Fruit fly (Drosophila melanogaster): ENCODE data around the gene NUCB1.

NUCB1 gene

DNA sequence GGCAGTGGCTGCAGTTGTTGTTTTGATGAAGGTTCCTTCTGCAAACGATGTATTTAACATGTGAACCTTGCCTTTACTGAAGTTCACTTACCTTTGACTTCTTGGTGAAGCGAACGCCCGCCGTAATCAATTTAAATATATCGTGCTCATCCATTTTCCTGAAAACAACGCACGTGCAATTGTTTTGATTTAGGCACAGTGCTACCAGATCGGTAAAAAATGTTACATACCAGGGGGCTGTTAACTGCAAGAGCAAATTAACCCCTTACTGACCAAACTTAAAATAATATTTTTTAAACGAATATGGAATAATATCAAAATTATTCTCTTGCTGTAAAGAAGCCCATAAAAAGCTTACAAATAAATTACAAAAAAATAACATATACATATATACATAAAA, 2.4 kb upstream of the NUCB1 start, which contains the start of gene ais (continued):
- TF ChIP-seq Camta (GFP tag; optimal IDR thresholded peaks at IDR 0.05) = no peak
- TF ChIP-seq Bdp1 (GFP tag; optimal IDR thresholded peaks at IDR 0.05) = no peak
- no peak for TF ChIP-seq HLH4C (GFP tag; IDR thresholded peaks at IDR 0.05; ENCODE audit: partially characterized antibody)
- no peak for TF ChIP-seq GATAe (GFP tag; conservative IDR thresholded peaks at IDR 0.05)
- TF ChIP-seq Sry-δ (GFP tag; optimal IDR thresholded peaks at IDR 0.05) = no peak
- TF ChIP-seq Dek (tag; optimal IDR thresholded peaks at IDR 0.05) = no peak
- peak; percentile 81 for TF ChIP-seq cwo (GFP tag; optimal IDR thresholded peaks at IDR 0.05)
- TF ChIP-seq vnd (GFP tag; IDR thresholded peaks at IDR 0.05; ENCODE audit: partially characterized antibody) = no peak
- TF ChIP-seq CG9215 (GFP tag; IDR thresholded peaks at IDR 0.05) = no peak
- no peak for TF ChIP-seq fru (optimal IDR thresholded peaks at IDR 0.05)
- no peak for TF ChIP-seq slou (GFP tag; optimal IDR thresholded peaks at IDR 0.05)
- no peak for TF ChIP-seq CG4707 (GFP tag; optimal IDR thresholded peaks at IDR 0.05)
- TF ChIP-seq CG9876 (GFP tag; optimal IDR thresholded peaks at IDR 0.05) = no peak
- no peak for TF ChIP-seq CG1647 (GFP tag; optimal IDR thresholded peaks at IDR 0.05)
- TF ChIP-seq H2.0 (GFP tag; IDR thresholded peaks at IDR 0.05) = no peak
- TF ChIP-seq CG34422 (GFP tag; IDR thresholded peaks at IDR 0.05) = 0 out of 3 replicates have a peak, but pooled peaks have one; percentile 10
- no peak for TF ChIP-seq kah (GFP tag; optimal IDR thresholded peaks at IDR 0.05)
- 0 out of 4 replicates have a peak, but pooled peaks have one; percentile 30 for TF ChIP-seq chinmo (GFP tag; IDR thresholded peaks at IDR 0.05; ENCODE audit: partially characterized antibody)
- TF ChIP-seq Atf6 (GFP tag; IDR thresholded peaks at IDR 0.05) = no peak
- no peak for TF ChIP-seq CG11696 (GFP tag; IDR thresholded peaks at IDR 0.05)
- TF ChIP-seq Jarid2 (GFP tag; optimal IDR thresholded peaks at IDR 0.05) = no peak
- TF ChIP-seq CG6791 (GFP tag; IDR thresholded peaks at IDR 0.05; ENCODE audit: partially characterized antibody) = no peak
- TF ChIP-seq NfI (GFP tag; optimal IDR thresholded peaks at IDR 0.05) = peak; percentile 10
- no peak for TF ChIP-seq CG9727 (GFP tag; optimal IDR thresholded peaks at IDR 0.05)
- TF ChIP-seq Blimp-1 (GFP tag; optimal IDR thresholded peaks at IDR 0.05) = no peak
- no peak for TF ChIP-seq ems (GFP tag; optimal IDR thresholded peaks at IDR 0.05)
- TF ChIP-seq CG13624 (GFP tag; optimal IDR thresholded peaks at IDR 0.05) = peak; percentile 26
- no peak for TF ChIP-seq lmd (GFP tag; IDR thresholded peaks at IDR 0.05)
- no peak for TF ChIP-seq CG11560 (tag; IDR thresholded peaks at IDR 0.05)
- TF ChIP-seq knrl (GFP tag; IDR thresholded peaks at IDR 0.05; ENCODE audit: partially characterized antibody) = no peak
- TF ChIP-seq pan (optimal IDR thresholded peaks at IDR 0.05) = no peak
- no peak for TF ChIP-seq pan (GFP tag; optimal IDR thresholded peaks at IDR 0.05 in 1 of 2, IDR thresholded peaks at IDR 0.05 in 1 of 2)
- no peak for TF ChIP-seq dimm (GFP tag; IDR thresholded peaks at IDR 0.05)
- TF ChIP-seq Ada2b (GFP tag; IDR thresholded peaks at IDR 0.05) = no peak
- no peak for TF ChIP-seq bowl (GFP tag; IDR thresholded peaks at IDR 0.05)
- no peak for TF ChIP-seq gsb (GFP tag; IDR thresholded peaks at IDR 0.05)
- TF ChIP-seq CG6765 (GFP tag; optimal IDR thresholded peaks at IDR 0.05) = no peak
- TF ChIP-seq CG8290 (GFP tag; optimal IDR thresholded peaks at IDR 0.05) = no peak
- peak in 1 of 2 experiments; percentile 56 for TF ChIP-seq CG8290 (tag; optimal IDR thresholded peaks at IDR 0.05)
- TF ChIP-seq oc (tag; optimal IDR thresholded peaks at IDR 0.05) = no peak
- no peak for TF ChIP-seq yki (optimal IDR thresholded peaks at IDR 0.05)
- no peak for TF ChIP-seq CG18011 (GFP tag; optimal IDR thresholded peaks at IDR 0.05)
- TF ChIP-seq Doc2 (GFP tag; IDR thresholded peaks at IDR 0.05) = no peak
- no peak for TF ChIP-seq p53 (GFP tag; optimal IDR thresholded peaks at IDR 0.05)
- no peak for TF ChIP-seq D19A (tag; optimal IDR thresholded peaks at IDR 0.05)
- TF ChIP-seq ATbp (GFP tag; optimal IDR thresholded peaks at IDR 0.05) = no peak
- TF ChIP-seq Trl (optimal IDR thresholded peaks at IDR 0.05) = no peak
- TF ChIP-seq Trl (GFP tag; optimal IDR thresholded peaks at IDR 0.05) = no peak
- peak; percentile 22 for TF ChIP-seq HmgZ (tag; optimal IDR thresholded peaks at IDR 0.05)
- TF ChIP-seq shn (GFP tag; optimal IDR thresholded peaks at IDR 0.05) = no peak
- TF ChIP-seq CG1602 (GFP tag; optimal IDR thresholded peaks at IDR 0.05) = no peak
- peak; percentile 22 for TF ChIP-seq PHDP (tag; optimal IDR thresholded peaks at IDR 0.05)
- TF ChIP-seq lola (GFP tag; optimal IDR thresholded peaks at IDR 0.05) = no peak

Data from whole organism, embryonic.